Fruit fly (Drosophila melanogaster) whole organism, embryonic: ENCODE measurements around the gene Phyhd1.
A peak's percentile ranks its signal among the peaks of the same experiment; 100 is the strongest.

Experiments used
- Aef1 ChIP-seq: fragments of 200-800 bp; sonication (Bioruptor generic); IDR thresholded peaks from 3 replicates; pipeline ENCODE4 v1.3.6; 2022; ENCODE audit warnings: missing biosample characterization, missing genetic modification characterization
- Asciz ChIP-seq: fragments of 200-800 bp; sonication (Bioruptor generic); optimal IDR thresholded peaks from 2 replicates; lab custom pipeline; 2017; ENCODE audit warnings: missing biosample characterization, mild to moderate bottlenecking, missing genetic modification characterization, missing genetic modification reagents
- B-H1 ChIP-seq: fragments of 200-800 bp; sonication (Bioruptor generic); IDR thresholded peaks from 3 replicates; pipeline ENCODE4 v1.3.6; 2022; ENCODE audit warnings: missing biosample characterization, missing genetic modification characterization
- C15 ChIP-seq: fragments of 200-800 bp; sonication (Bioruptor generic); IDR thresholded peaks from 3 replicates; pipeline ENCODE4 v1.3.6; 2022; ENCODE audit warnings: missing biosample characterization, missing genetic modification characterization
- CG10565 ChIP-seq: fragments of 200-800 bp; sonication (Bioruptor generic); optimal IDR thresholded peaks from 3 replicates; lab custom pipeline; 2016; ENCODE audit warnings: missing biosample characterization, mild to moderate bottlenecking, missing genetic modification characterization
- CG12236 ChIP-seq: fragments of 200-800 bp; sonication (Bioruptor generic); optimal IDR thresholded peaks from 2 replicates; lab custom pipeline; 2016; ENCODE audit warnings: missing biosample characterization, missing genetic modification characterization
- CG13894 ChIP-seq: fragments of 200-800 bp; sonication (Bioruptor generic); optimal IDR thresholded peaks from 3 replicates; lab custom pipeline; 2018; ENCODE audit warnings: missing biosample characterization, mild to moderate bottlenecking, missing genetic modification characterization, moderate library complexity
- CG14441 ChIP-seq: fragments of 200-800 bp; sonication (Bioruptor generic); IDR thresholded peaks from 2 replicates; pipeline ENCODE4 v1.3.6; 2022; ENCODE audit warnings: missing biosample characterization, missing genetic modification characterization
- CG17385 ChIP-seq: fragments of 200-800 bp; sonication (Bioruptor generic); optimal IDR thresholded peaks from 3 replicates; lab custom pipeline; 2018; ENCODE audit warnings: missing biosample characterization, mild to moderate bottlenecking, missing genetic modification characterization
- CG17568 ChIP-seq: fragments of 200-800 bp; sonication (Bioruptor generic); optimal IDR thresholded peaks from 2 replicates; lab custom pipeline; 2018; ENCODE audit warnings: missing biosample characterization, mild to moderate bottlenecking, missing genetic modification characterization, moderate library complexity
- CG18011 ChIP-seq: fragments of 200-800 bp; sonication (Bioruptor generic); optimal IDR thresholded peaks from 2 replicates; lab custom pipeline; 2017; ENCODE audit warnings: missing biosample characterization, missing genetic modification characterization, mild to moderate bottlenecking, moderate library complexity, missing genotype
- CG2889 ChIP-seq: fragments of 200-800 bp; sonication (Bioruptor generic); IDR thresholded peaks from 3 replicates; pipeline ENCODE4 v1.3.6; 2022; ENCODE audit warnings: missing biosample characterization, missing genetic modification characterization
- CG30403 ChIP-seq: fragments of 200-800 bp; sonication (Bioruptor generic); optimal IDR thresholded peaks from 3 replicates; lab custom pipeline; 2016; ENCODE audit warnings: missing biosample characterization, missing genetic modification characterization
- CG3163 ChIP-seq: fragments of 200-800 bp; sonication (Bioruptor generic); optimal IDR thresholded peaks from 3 replicates; lab custom pipeline; 2016; ENCODE audit warnings: missing biosample characterization, missing genetic modification characterization
- CG34376 ChIP-seq: fragments of 200-800 bp; sonication (Bioruptor generic); optimal IDR thresholded peaks from 2 replicates; lab custom pipeline; 2018; ENCODE audit warnings: missing biosample characterization, mild to moderate bottlenecking, missing genetic modification characterization
- CG42726 ChIP-seq: fragments of 200-800 bp; sonication (Bioruptor generic); IDR thresholded peaks from 2 replicates; pipeline ENCODE4 v1.3.6; 2022; ENCODE audit warnings: missing biosample characterization, missing genetic modification characterization; ENCODE audit not compliant: partially characterized antibody
- CG5245 ChIP-seq: fragments of 200-800 bp; sonication (Bioruptor generic); optimal IDR thresholded peaks from 3 replicates; lab custom pipeline; 2016; ENCODE audit warnings: missing biosample characterization, missing genetic modification characterization
- CG6175 ChIP-seq: fragments of 200-800 bp; sonication (Bioruptor generic); IDR thresholded peaks from 3 replicates; pipeline ENCODE4 v1.3.6; 2022; ENCODE audit warnings: missing biosample characterization, missing genetic modification characterization
- CG7271 ChIP-seq: fragments of 200-800 bp; sonication (Bioruptor generic); optimal IDR thresholded peaks from 2 replicates; lab custom pipeline; 2018; ENCODE audit warnings: missing biosample characterization, mild to moderate bottlenecking, missing genetic modification characterization, moderate library complexity
- CG9876 ChIP-seq: fragments of 200-800 bp; sonication (Bioruptor generic); optimal IDR thresholded peaks from 2 replicates; lab custom pipeline; 2016; ENCODE audit warnings: missing biosample characterization, missing genetic modification characterization
- D19B ChIP-seq: fragments of 200-800 bp; sonication (Bioruptor generic); optimal IDR thresholded peaks from 2 replicates; lab custom pipeline; 2017; ENCODE audit warnings: missing biosample characterization, mild to moderate bottlenecking, missing genetic modification characterization
- Dll ChIP-seq: fragments of 200-800 bp; sonication (Bioruptor generic); IDR thresholded peaks from 4 replicates; pipeline ENCODE4 v1.3.6; 2022; ENCODE audit warnings: missing biosample characterization, missing genetic modification characterization; ENCODE audit not compliant: partially characterized antibody
- Med ChIP-seq: fragments of 200-800 bp; sonication (Bioruptor generic); peaks from one replicate; lab custom pipeline; 2016; ENCODE audit warnings: missing biosample characterization, missing genetic modification characterization, mild to moderate bottlenecking, inconsistent platforms, moderate library complexity
- Oli ChIP-seq: fragments of 200-800 bp; sonication (Bioruptor generic); optimal IDR thresholded peaks from 2 replicates; lab custom pipeline; 2018; ENCODE audit warnings: missing biosample characterization, mild to moderate bottlenecking, missing genetic modification characterization, moderate library complexity
- Opbp ChIP-seq: fragments of 200-800 bp; sonication (Bioruptor generic); IDR thresholded peaks from 3 replicates; pipeline ENCODE4 v1.3.6; 2022; ENCODE audit warnings: missing biosample characterization, missing genetic modification characterization; ENCODE audit not compliant: partially characterized antibody
- Pdp1 ChIP-seq, 2 experiments: fragments of 200-800 bp; sonication (Bioruptor generic); optimal IDR thresholded peaks; 3 replicates each; lab custom pipeline; 2016; ENCODE audit warnings: missing biosample characterization in 2 of 2, missing genetic modification characterization in 2 of 2, mild to moderate bottlenecking in 1 of 2, moderate library complexity in 1 of 2
- Scr ChIP-seq: fragments of 200-800 bp; sonication (Bioruptor generic); IDR thresholded peaks from 2 replicates; pipeline ENCODE4 v1.3.6; 2022; ENCODE audit warnings: missing biosample characterization, missing genetic modification characterization; ENCODE audit not compliant: partially characterized antibody
- Side ChIP-seq: fragments of 200-800 bp; sonication (Bioruptor generic); optimal IDR thresholded peaks from 2 replicates; lab custom pipeline; 2016; ENCODE audit warnings: missing biosample characterization, missing genetic modification characterization
- Sin3A ChIP-seq: fragments of >200 bp; optimal IDR thresholded peaks from 2 replicates; lab custom pipeline; 2018
- Sox102F ChIP-seq: fragments of 200-800 bp; sonication (Bioruptor generic); optimal IDR thresholded peaks from 2 replicates; lab custom pipeline; 2018; ENCODE audit warnings: missing biosample characterization, mild to moderate bottlenecking, missing genetic modification characterization, moderate library complexity
- ab ChIP-seq: fragments of 200-800 bp; sonication (Bioruptor generic); optimal IDR thresholded peaks from 2 replicates; lab custom pipeline; 2016; ENCODE audit warnings: missing biosample characterization, missing genetic modification characterization
- aop ChIP-seq: fragments of 200-800 bp; sonication (Bioruptor generic); IDR thresholded peaks from 2 replicates; pipeline ENCODE4 v1.3.6; 2022; ENCODE audit warnings: missing biosample characterization, missing genetic modification characterization
- bsh ChIP-seq, 2 experiments: fragments of 200-800 bp; sonication (Bioruptor generic); optimal IDR thresholded peaks; 2 replicates each; lab custom pipeline; 2017 to 2018; ENCODE audit warnings: mild to moderate bottlenecking in 2 of 2, missing biosample characterization in 2 of 2, missing genetic modification characterization in 2 of 2, moderate library complexity in 1 of 2
- cad ChIP-seq: fragments of >200 bp; optimal IDR thresholded peaks from 2 replicates; lab custom pipeline; 2017; ENCODE audit warnings: missing biosample characterization, missing genetic modification characterization
- chm ChIP-seq: fragments of 200-800 bp; sonication (Bioruptor generic); IDR thresholded peaks from 2 replicates; pipeline ENCODE4 v1.3.6; 2022; ENCODE audit warnings: missing biosample characterization, missing genetic modification characterization
- en ChIP-seq: fragments of 200-800 bp; sonication (Bioruptor generic); optimal IDR thresholded peaks from 2 replicates; lab custom pipeline; 2016; ENCODE audit warnings: missing biosample characterization, missing genetic modification characterization
- grau ChIP-seq: fragments of 200-800 bp; optimal IDR thresholded peaks from 3 replicates; lab custom pipeline; 2019; ENCODE audit warnings: missing biosample characterization, mild to moderate bottlenecking, missing genetic modification characterization, moderate library complexity
- gsb ChIP-seq: fragments of 200-800 bp; sonication (Bioruptor generic); IDR thresholded peaks from 2 replicates; pipeline ENCODE4 v1.3.6; 2022; ENCODE audit warnings: missing biosample characterization, missing genetic modification characterization
- her ChIP-seq: fragments of 200-800 bp; sonication (Bioruptor generic); optimal IDR thresholded peaks from 2 replicates; lab custom pipeline; 2016; ENCODE audit warnings: missing biosample characterization, missing genetic modification characterization
- ind ChIP-seq: fragments of 200-800 bp; sonication (Bioruptor generic); optimal IDR thresholded peaks from 3 replicates; lab custom pipeline; 2016; ENCODE audit warnings: missing biosample characterization, missing genetic modification characterization
- jigr1 ChIP-seq: fragments of 200-800 bp; sonication (Bioruptor generic); IDR thresholded peaks from 3 replicates; pipeline ENCODE4 v1.3.6; 2022; ENCODE audit warnings: missing biosample characterization, missing genetic modification characterization
- mld ChIP-seq: fragments of 200-800 bp; sonication (Bioruptor generic); IDR thresholded peaks from 3 replicates; pipeline ENCODE4 v1.3.6; 2022; ENCODE audit warnings: missing biosample characterization, missing genetic modification characterization; ENCODE audit not compliant: partially characterized antibody
- nmo ChIP-seq: fragments of 200-800 bp; sonication (Bioruptor generic); optimal IDR thresholded peaks from 2 replicates; lab custom pipeline; 2018; ENCODE audit warnings: missing biosample characterization, mild to moderate bottlenecking, missing genetic modification characterization, moderate library complexity
- oc ChIP-seq: fragments of 200-800 bp; sonication (Bioruptor generic); optimal IDR thresholded peaks from 2 replicates; lab custom pipeline; 2018; ENCODE audit warnings: missing biosample characterization, mild to moderate bottlenecking, missing genetic modification characterization, moderate library complexity
- peb ChIP-seq: fragments of 200-800 bp; sonication (Bioruptor generic); IDR thresholded peaks from 2 replicates; pipeline ENCODE4 v1.3.6; 2022; ENCODE audit warnings: missing biosample characterization, missing genetic modification characterization
- tll ChIP-seq, 2 experiments: fragments of 200-800 bp in 1 of 2; fragments of >200 bp in 1 of 2; sonication (Bioruptor generic) in 1 of 2; optimal IDR thresholded peaks; 2 replicates each; lab custom pipeline; 2017 to 2019; ENCODE audit warnings: missing biosample characterization in 2 of 2, missing genetic modification characterization in 2 of 2, mild to moderate bottlenecking in 1 of 2, moderate library complexity in 1 of 2
- tna ChIP-seq: fragments of 200-800 bp; sonication (Bioruptor generic); IDR thresholded peaks from 2 replicates; pipeline ENCODE4 v1.3.6; 2022; ENCODE audit warnings: missing biosample characterization, missing genetic modification characterization; ENCODE audit not compliant: partially characterized antibody
- trh ChIP-seq: fragments of 200-800 bp; sonication (Bioruptor generic); optimal IDR thresholded peaks from 2 replicates; lab custom pipeline; 2016; ENCODE audit warnings: missing biosample characterization, missing genetic modification characterization
- tup ChIP-seq: fragments of 200-800 bp; sonication (Bioruptor generic); optimal IDR thresholded peaks from 2 replicates; lab custom pipeline; 2016; ENCODE audit warnings: missing biosample characterization, mild to moderate bottlenecking, missing genetic modification characterization, moderate library complexity
- wdn ChIP-seq: fragments of 200-800 bp; sonication (Bioruptor generic); IDR thresholded peaks from 2 replicates; pipeline ENCODE4 v1.3.6; 2022; ENCODE audit warnings: missing biosample characterization, missing genetic modification characterization

The Phyhd1 gene

DNA sequence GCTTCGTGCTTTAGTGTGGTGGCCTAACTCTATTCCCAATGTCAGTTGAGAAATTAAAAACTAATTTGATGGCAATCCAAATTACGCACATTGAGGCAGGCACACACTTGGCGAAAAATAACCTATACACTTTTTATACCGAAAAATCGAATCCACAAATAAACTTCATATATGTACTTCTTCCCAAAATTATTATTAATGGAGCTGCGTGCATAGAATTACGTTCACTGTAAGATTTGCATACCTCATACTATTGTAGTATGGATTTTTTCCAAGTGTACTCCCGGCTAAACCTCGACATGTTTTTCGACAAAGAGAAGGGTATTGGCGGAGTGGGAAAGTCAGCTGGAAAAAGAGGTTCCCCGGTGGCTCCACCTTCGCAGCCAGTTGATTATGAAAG, 3.6 kb upstream of the Phyhd1 start (continued):
- TF ChIP-seq Med (peak; percentile 93), CG14441 (peak; percentile 81), CG18011 (GFP tag; lab: Kevin White, UChicago) (no peak), Sox102F (GFP tag; lab: Kevin White, UChicago) (peak; percentile 89), peb (peak; percentile 46; the same call in 1 of the 2 replicates), Sin3A (lab: Kevin White, UChicago) (no peak), C15 (GFP tag; lab: Robert Waterston, UW) (no peak), CG13894 (tag; lab: Kevin White, UChicago) (no peak), CG34376 (no peak), grau (peak; percentile 57), CG5245 (GFP tag; lab: Kevin White, UChicago) (peak; percentile 42), CG7271 (tag; lab: Kevin White, UChicago) (peak; percentile 16), CG30403 (peak; percentile 68), Dll (no peak), gsb (no peak), CG17385 (GFP tag; lab: Kevin White, UChicago) (peak; percentile 60), jigr1 (peak; percentile 54; the same call in 1 of the 3 replicates), CG12236 (GFP tag; lab: Kevin White, UChicago) (no peak), wdn (GFP tag; lab: Robert Waterston, UW) (no peak), oc (tag; lab: Kevin White, UChicago) (peak; percentile 80), cad (GFP tag; lab: Kevin White, UChicago) (no peak), bsh (GFP tag; optimal IDR thresholded peaks at IDR 0.05; lab: Kevin White, UChicago) (peak in 1 of 2 experiments; percentile 56), Scr (GFP tag; lab: Robert Waterston, UW) (no peak), CG9876 (no peak), her (GFP tag; lab: Kevin White, UChicago) (no peak), Pdp1 (GFP tag; optimal IDR thresholded peaks at IDR 0.05; lab: Kevin White, UChicago) (peak; percentile 53 to 71), CG3163 (GFP tag; lab: Kevin White, UChicago) (peak; percentile 10), ab (GFP tag; lab: Kevin White, UChicago) (peak; percentile 28), CG10565 (GFP tag; lab: Kevin White, UChicago) (no peak), D19B (GFP tag; lab: Kevin White, UChicago) (no peak), mld (GFP tag; lab: Robert Waterston, UW) (no peak), tup (no peak), Oli (tag; lab: Kevin White, UChicago) (peak; percentile 79), CG2889 (0 out of 3 replicates have a peak, but pooled peaks have one; percentile 14), Aef1 (peak; percentile 57; the same call in 1 of the 3 replicates), CG6175 (no peak), aop (peak; percentile 51; the same call in 1 of the 2 replicates), trh (GFP tag; lab: Kevin White, UChicago) (no peak), tll (GFP tag; optimal IDR thresholded peaks at IDR 0.05; lab: Kevin White, UChicago) (no peak), B-H1 (GFP tag; lab: Robert Waterston, UW) (peak; percentile 48; the same call in 2 of the 3 replicates), chm (GFP tag; lab: Robert Waterston, UW) (no peak), ind (GFP tag; lab: Kevin White, UChicago) (peak; percentile 75), Side (peak; percentile 42), CG17568 (GFP tag; lab: Kevin White, UChicago) (peak; percentile 17), Asciz (GFP tag; lab: Kevin White, UChicago) (peak; percentile 81), Opbp (GFP tag; lab: Robert Waterston, UW) (no peak), en (peak; percentile 46), nmo (peak; percentile 53), CG42726 (GFP tag; lab: Robert Waterston, UW) (no peak), tna (GFP tag; lab: Robert Waterston, UW) (no peak)
